Worm (Caenorhabditis elegans) whole organism, late embryonic: ENCODE results near the gene smg-6.

Experiments
- F13H6.1 ChIP-seq: sonication (generic microtip); optimal IDR thresholded peaks from 2 replicates; lab custom pipeline; 2016; ENCODE audit warnings: missing genetic modification characterization, missing compliant biosample characterization
- T23F11.4 ChIP-seq: fragments of 200-800 bp; sonication (Bioruptor generic); optimal IDR thresholded peaks from 2 replicates; lab custom pipeline; 2018; ENCODE audit warnings: mild to moderate bottlenecking, missing genetic modification characterization, missing compliant biosample characterization
- ahr-1 ChIP-seq: sonication (generic microtip); optimal IDR thresholded peaks from 2 replicates; lab custom pipeline; 2016; ENCODE audit warnings: missing genetic modification characterization, missing compliant biosample characterization
- ceh-14 ChIP-seq: sonication (generic microtip); optimal IDR thresholded peaks from 2 replicates; lab custom pipeline; 2016; ENCODE audit warnings: missing genotype, missing genetic modification characterization, missing compliant biosample characterization
- ceh-2 ChIP-seq: sonication (generic microtip); optimal IDR thresholded peaks from 2 replicates; lab custom pipeline; 2016; ENCODE audit warnings: missing genotype, missing genetic modification characterization, missing compliant biosample characterization
- ceh-30 ChIP-seq: fragments of 150-350 bp; optimal IDR thresholded peaks from 2 replicates; lab custom pipeline; 2014; ENCODE audit warnings: missing biosample characterization, missing genetic modification characterization
- ceh-34 ChIP-seq: sonication (generic microtip); optimal IDR thresholded peaks from 2 replicates; lab custom pipeline; 2016; ENCODE audit warnings: mild to moderate bottlenecking, missing genetic modification characterization, missing compliant biosample characterization
- ceh-45 ChIP-seq: fragments of 200-800 bp; sonication (Bioruptor generic); IDR thresholded peaks from 2 replicates; pipeline ENCODE4 v1.3.6; 2022; ENCODE audit warnings: missing genetic modification reagents, missing genetic modification characterization, missing compliant biosample characterization
- ceh-48 ChIP-seq: sonication (generic microtip); optimal IDR thresholded peaks from 2 replicates; lab custom pipeline; 2016; ENCODE audit warnings: missing genetic modification characterization, inconsistent platforms, missing compliant biosample characterization
- dve-1 ChIP-seq: sonication (generic microtip); optimal IDR thresholded peaks from 2 replicates; lab custom pipeline; 2017; ENCODE audit warnings: antibody characterized with exemption, mild to moderate bottlenecking, missing genetic modification characterization, missing compliant biosample characterization
- elt-2 ChIP-seq: sonication (generic microtip); optimal IDR thresholded peaks from 2 replicates; lab custom pipeline; 2016; ENCODE audit warnings: missing genetic modification reagents, missing genetic modification characterization, missing compliant biosample characterization
- ets-4 ChIP-seq: sonication (generic microtip); optimal IDR thresholded peaks from 2 replicates; lab custom pipeline; 2016; ENCODE audit warnings: missing genetic modification characterization, missing compliant biosample characterization
- eyg-1 ChIP-seq: sonication (generic microtip); optimal IDR thresholded peaks from 2 replicates; lab custom pipeline; 2016; ENCODE audit warnings: missing genotype, missing genetic modification characterization, missing compliant biosample characterization
- fax-1 ChIP-seq: sonication (generic microtip); optimal IDR thresholded peaks from 2 replicates; lab custom pipeline; 2016; ENCODE audit warnings: missing genotype, missing genetic modification characterization, missing compliant biosample characterization
- fkh-10 ChIP-seq: fragments of 150-350 bp; optimal IDR thresholded peaks from 2 replicates; lab custom pipeline; 2014; ENCODE audit warnings: missing biosample characterization, missing genetic modification reagents, missing genetic modification characterization
- fkh-6 ChIP-seq: sonication (generic microtip); optimal IDR thresholded peaks from 2 replicates; lab custom pipeline; 2016; ENCODE audit warnings: missing genetic modification characterization, missing compliant biosample characterization
- gmeb-2 ChIP-seq: sonication (generic microtip); optimal IDR thresholded peaks from 2 replicates; lab custom pipeline; 2016; ENCODE audit warnings: missing genetic modification characterization, inconsistent platforms, missing compliant biosample characterization
- hlh-13 ChIP-seq: fragments of 200-800 bp; sonication (Bioruptor generic); optimal IDR thresholded peaks from 2 replicates; lab custom pipeline; 2018; ENCODE audit warnings: mild to moderate bottlenecking, missing genetic modification characterization, missing compliant biosample characterization
- hlh-15 ChIP-seq: sonication (generic microtip); optimal IDR thresholded peaks from 2 replicates; lab custom pipeline; 2016; ENCODE audit warnings: missing genetic modification characterization, missing compliant biosample characterization
- hlh-30 ChIP-seq: sonication (generic microtip); optimal IDR thresholded peaks from 2 replicates; lab custom pipeline; 2017; ENCODE audit warnings: antibody characterized with exemption, missing genetic modification characterization, missing compliant biosample characterization; ENCODE audit not compliant: insufficient read depth
- hlh-6 ChIP-seq: sonication (generic microtip); optimal IDR thresholded peaks from 2 replicates; lab custom pipeline; 2016; ENCODE audit warnings: missing genotype, missing genetic modification characterization, missing compliant biosample characterization
- hlh-8 ChIP-seq: sonication (generic microtip); optimal IDR thresholded peaks from 2 replicates; lab custom pipeline; 2016; ENCODE audit warnings: missing genotype, missing genetic modification characterization, missing compliant biosample characterization
- madf-2 ChIP-seq: sonication (generic microtip); optimal IDR thresholded peaks from 2 replicates; lab custom pipeline; 2017; ENCODE audit warnings: missing genetic modification characterization, missing compliant biosample characterization
- nfya-1 ChIP-seq: sonication (generic microtip); optimal IDR thresholded peaks from 2 replicates; lab custom pipeline; 2017; ENCODE audit warnings: missing genetic modification characterization, mild to moderate bottlenecking, missing compliant biosample characterization, antibody characterized with exemption, moderate library complexity
- npax-4 ChIP-seq: sonication (generic microtip); optimal IDR thresholded peaks from 2 replicates; lab custom pipeline; 2016; ENCODE audit warnings: missing genetic modification characterization, missing compliant biosample characterization
- pat-9 ChIP-seq: fragments of 200-800 bp; sonication (Bioruptor generic); optimal IDR thresholded peaks from 2 replicates; lab custom pipeline; 2018; ENCODE audit warnings: mild to moderate bottlenecking, missing genetic modification characterization, moderate library complexity, missing compliant biosample characterization
- pax-1 ChIP-seq: fragments of 150-350 bp; optimal IDR thresholded peaks from 2 replicates; lab custom pipeline; 2014; ENCODE audit warnings: missing biosample characterization, missing genetic modification characterization
- pha-2 ChIP-seq: sonication (generic microtip); optimal IDR thresholded peaks from 2 replicates; lab custom pipeline; 2017; ENCODE audit warnings: mild to moderate bottlenecking, missing genetic modification characterization, missing compliant biosample characterization
- pha-4 ChIP-seq: fragments of 150-350 bp; optimal IDR thresholded peaks from 2 replicates; lab custom pipeline; 2018; ENCODE audit warnings: missing biosample characterization, missing genetic modification reagents, missing genetic modification characterization
- pqm-1 ChIP-seq: sonication (generic microtip); optimal IDR thresholded peaks from 2 replicates; lab custom pipeline; 2016; ENCODE audit warnings: missing genetic modification characterization, missing compliant biosample characterization
- ref-2 ChIP-seq: sonication (generic microtip); optimal IDR thresholded peaks from 2 replicates; lab custom pipeline; 2016; ENCODE audit warnings: missing genetic modification characterization, missing compliant biosample characterization
- tbx-2 ChIP-seq: sonication (generic microtip); optimal IDR thresholded peaks from 2 replicates; lab custom pipeline; 2016; ENCODE audit warnings: missing genetic modification characterization, missing compliant biosample characterization
- tbx-7 ChIP-seq: sonication (generic microtip); optimal IDR thresholded peaks from 2 replicates; lab custom pipeline; 2016; ENCODE audit warnings: missing genotype, missing genetic modification characterization, missing compliant biosample characterization
- ttx-3 ChIP-seq: sonication (generic microtip); optimal IDR thresholded peaks from 2 replicates; lab custom pipeline; 2016; ENCODE audit warnings: missing genetic modification reagents, missing genetic modification characterization, missing compliant biosample characterization
- unc-55 ChIP-seq: sonication (generic microtip); optimal IDR thresholded peaks from 2 replicates; lab custom pipeline; 2017; ENCODE audit warnings: missing biosample characterization, missing genetic modification reagents, missing genetic modification characterization
- unc-86 ChIP-seq: sonication (generic microtip); optimal IDR thresholded peaks from 2 replicates; lab custom pipeline; 2016; ENCODE audit warnings: missing genetic modification characterization, missing compliant biosample characterization
- zip-5 ChIP-seq: sonication (generic microtip); optimal IDR thresholded peaks from 2 replicates; lab custom pipeline; 2016; ENCODE audit warnings: missing genetic modification characterization, missing compliant biosample characterization

The smg-6 gene

DNA sequence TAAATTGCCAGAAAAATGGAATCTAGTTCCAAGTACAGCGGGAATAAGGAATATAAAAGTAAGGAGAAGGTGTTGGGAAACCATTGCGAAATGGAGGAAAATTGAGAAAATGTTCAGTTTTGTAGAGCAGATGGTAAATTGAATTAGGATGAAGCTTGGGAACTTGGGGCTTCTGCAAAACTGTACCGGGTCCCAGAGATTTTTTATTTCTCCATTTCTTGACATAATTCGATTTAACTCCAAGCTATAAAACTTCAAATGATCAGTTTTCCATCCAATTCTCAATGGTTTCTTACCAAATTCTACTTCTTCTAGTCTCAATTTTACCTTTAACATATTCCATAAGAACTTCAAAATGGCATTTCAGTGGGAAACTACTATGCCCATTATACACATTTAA, 5.5 kb upstream of the smg-6 start, which contains the start of the genes E02H9.9 and E02H9.1:
TSS of gene E02H9.9 (minus strand) at position 101 of the 400 bp plus-strand sequence.
TSS of gene E02H9.1 (plus strand) at position 285 of the 400 bp plus-strand sequence.
- no peak for TF ChIP-seq ref-2 (tag; lab: Kevin White, UChicago)
- TF ChIP-seq hlh-8 (tag; lab: Kevin White, UChicago): no peak
- TF ChIP-seq unc-86: no peak
- no peak for TF ChIP-seq ceh-14 (tag; lab: Kevin White, UChicago)
- TF ChIP-seq fkh-6 (tag; lab: Kevin White, UChicago): no peak
- no peak for TF ChIP-seq eyg-1 (tag; lab: Kevin White, UChicago)
- no peak for TF ChIP-seq hlh-6 (tag; lab: Kevin White, UChicago)

DNA sequence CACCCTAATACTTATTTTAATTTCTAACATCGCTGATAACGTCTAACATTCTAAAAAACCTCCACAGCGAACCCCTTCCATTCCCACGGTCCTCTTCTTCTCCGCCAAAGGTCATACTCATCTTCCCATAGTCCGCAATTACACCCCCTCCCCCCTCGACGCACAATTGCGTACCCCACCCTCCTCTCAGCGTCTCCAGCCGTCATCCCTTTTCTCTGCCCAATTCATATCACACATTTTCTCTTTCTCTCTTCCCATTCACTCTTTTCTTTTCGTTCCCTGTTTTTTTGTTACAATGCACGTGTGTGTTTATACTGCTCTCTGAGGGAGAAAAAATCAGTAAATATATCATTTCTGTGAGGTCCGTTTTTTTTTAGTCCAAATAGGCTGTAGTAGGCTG, 1.8 kb upstream of the smg-6 start:
- peak; percentile 7 for TF ChIP-seq tbx-2 (tag; lab: Kevin White, UChicago)
- TF ChIP-seq fkh-10 (GFP tag; lab: Kevin White, UChicago): no peak
- no peak for TF ChIP-seq gmeb-2 (tag; lab: Kevin White, UChicago)
- TF ChIP-seq elt-2: peak; percentile 29
- TF ChIP-seq pax-1 (tag; lab: Kevin White, UChicago): no peak
- TF ChIP-seq hlh-30 (tag; lab: Kevin White, UChicago): peak; percentile 61
- no peak for TF ChIP-seq ceh-45 (GFP tag; lab: Robert Waterston, UW)
- peak; percentile 2 for TF ChIP-seq dve-1
- peak; percentile 71 for TF ChIP-seq nfya-1 (tag; lab: Kevin White, UChicago)
- TF ChIP-seq ceh-48 (tag; lab: Kevin White, UChicago): no peak
- no peak for TF ChIP-seq pat-9
- TF ChIP-seq, all 69 proteins: peak for 5

DNA sequence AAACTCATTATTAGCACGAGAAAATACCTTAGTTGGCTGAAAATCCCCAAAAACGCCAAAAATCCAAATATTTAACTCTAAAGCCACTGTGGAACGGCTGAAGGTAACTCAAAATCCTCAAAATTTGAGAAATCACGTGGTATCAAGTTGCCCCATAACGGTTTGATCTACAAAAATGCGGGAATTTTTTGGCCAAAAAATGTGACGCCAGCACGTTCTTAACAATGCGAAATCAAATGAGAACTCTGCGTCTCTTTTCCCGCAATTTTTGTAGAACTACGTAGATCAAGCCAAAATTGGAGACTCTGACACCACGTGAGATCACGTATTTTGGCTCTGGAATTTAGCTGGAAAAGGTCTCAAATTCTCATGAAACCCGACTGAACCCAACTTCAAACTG, 1.1 kb downstream of the smg-6 start:
- TF ChIP-seq unc-86: no peak

DNA sequence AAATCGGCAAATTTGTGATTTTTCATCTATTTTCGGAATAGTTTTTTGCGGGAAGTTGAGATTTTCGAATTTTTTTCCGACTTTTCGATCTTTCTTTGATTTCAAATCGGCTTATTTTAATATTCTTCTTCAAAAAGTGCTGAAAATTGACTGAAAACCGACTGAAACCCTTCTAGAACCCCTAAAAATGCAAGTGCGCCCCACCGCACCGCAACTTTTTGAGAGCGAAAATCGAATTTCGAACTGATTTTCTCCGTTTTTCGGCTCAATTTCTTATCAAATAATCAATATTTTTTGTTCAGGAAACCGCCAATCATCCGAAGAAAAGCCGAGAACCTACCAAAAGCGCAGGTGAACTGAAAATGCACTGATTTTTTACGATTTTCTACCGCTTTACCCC, 3.6 kb downstream of the smg-6 start:
- TF ChIP-seq npax-4 (tag; lab: Kevin White, UChicago) (no peak), fax-1 (tag; lab: Kevin White, UChicago) (no peak)

DNA sequence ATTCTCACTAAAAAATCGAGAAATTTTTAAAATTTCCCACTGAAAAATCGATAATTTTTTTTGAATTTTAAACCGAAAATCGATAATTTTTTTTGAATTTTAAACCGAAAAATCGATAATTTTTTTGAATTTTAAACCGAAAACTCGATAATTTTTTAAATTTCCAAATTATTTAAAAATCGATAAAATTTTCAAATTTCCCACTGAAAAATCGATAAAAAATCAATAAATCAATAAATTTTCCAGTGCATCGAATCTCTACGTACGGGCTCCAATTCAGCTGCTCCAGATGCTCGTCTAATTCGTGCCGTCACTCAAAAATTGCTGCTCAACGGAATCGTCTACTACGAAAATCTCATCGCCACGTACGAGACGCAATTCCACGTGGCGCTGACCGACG, 5.0 kb downstream of the smg-6 start:
- TF ChIP-seq ceh-48 (tag; lab: Kevin White, UChicago) (peak; percentile 37), hlh-8 (tag; lab: Kevin White, UChicago) (no peak)

DNA sequence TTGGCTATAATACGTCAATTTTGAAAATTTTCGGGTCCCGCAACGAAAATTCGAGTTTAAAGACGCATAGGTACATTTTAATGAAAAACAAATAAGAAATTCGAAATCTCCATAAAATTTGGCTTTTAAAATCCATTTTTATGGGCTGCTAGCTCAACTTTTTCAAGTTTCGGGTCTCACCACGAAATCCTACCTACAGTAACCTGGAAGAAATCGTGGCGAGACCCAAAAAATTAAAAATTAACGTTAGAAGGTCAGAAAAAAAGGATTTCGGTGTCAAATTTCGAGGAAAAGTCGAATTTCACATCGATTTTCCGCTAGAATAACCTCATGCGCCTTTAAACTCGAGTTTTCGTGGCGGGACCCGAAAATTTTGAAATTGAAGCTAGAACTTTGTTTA, 8.5 kb downstream of the smg-6 start:
- no peak for TF ChIP-seq eyg-1 (tag; lab: Kevin White, UChicago)
- TF ChIP-seq ttx-3 (tag; lab: Kevin White, UChicago): no peak
- no peak for TF ChIP-seq npax-4 (tag; lab: Kevin White, UChicago)
- no peak for TF ChIP-seq pha-4 (tag; lab: Kevin White, UChicago)
- no peak for TF ChIP-seq hlh-15
- no peak for TF ChIP-seq tbx-2 (tag; lab: Kevin White, UChicago)
- no peak for TF ChIP-seq T23F11.4 (GFP tag; lab: Kevin White, UChicago)
- no peak for TF ChIP-seq unc-86
- TF ChIP-seq ceh-45 (GFP tag; lab: Robert Waterston, UW): no peak
- TF ChIP-seq pha-2 (tag; lab: Kevin White, UChicago): no peak
- TF ChIP-seq unc-55 (GFP tag; lab: Kevin White, UChicago): no peak
- TF ChIP-seq hlh-8 (tag; lab: Kevin White, UChicago): no peak
- TF ChIP-seq ets-4 (tag; lab: Kevin White, UChicago): no peak
- no peak for TF ChIP-seq madf-2
- no peak for TF ChIP-seq F13H6.1
- no peak for TF ChIP-seq ahr-1 (tag; lab: Kevin White, UChicago)

DNA sequence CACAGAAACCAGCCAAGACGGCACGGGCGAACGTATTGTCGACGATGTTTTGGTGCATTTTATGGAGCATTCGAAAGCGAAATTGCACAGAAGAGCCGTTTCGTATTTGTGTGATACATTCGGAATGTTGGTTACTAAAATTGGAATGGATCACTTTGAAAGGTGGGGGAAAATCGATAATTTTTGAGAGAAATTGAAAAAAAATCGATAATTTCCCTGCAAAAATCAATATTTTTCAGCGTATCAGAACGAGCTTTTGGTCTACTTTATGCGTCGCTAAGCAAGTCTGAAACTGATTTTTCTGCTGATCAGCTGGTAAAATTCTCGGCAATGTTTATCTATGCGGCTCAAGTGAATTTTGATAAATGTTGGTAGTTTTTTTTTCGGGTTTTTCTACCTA, 9.1 kb downstream of the smg-6 start:
- TF ChIP-seq ceh-34 (tag; lab: Kevin White, UChicago) (no peak), pqm-1 (tag; lab: Kevin White, UChicago) (no peak), zip-5 (tag; lab: Kevin White, UChicago) (no peak), eyg-1 (tag; lab: Kevin White, UChicago) (no peak), tbx-7 (no peak), ceh-48 (tag; lab: Kevin White, UChicago) (no peak), pat-9 (no peak), ets-4 (tag; lab: Kevin White, UChicago) (no peak), hlh-13 (no peak), ceh-30 (tag; lab: Kevin White, UChicago) (no peak), fkh-10 (GFP tag; lab: Kevin White, UChicago) (no peak), ceh-2 (tag; lab: Kevin White, UChicago) (no peak)
